Worm (Caenorhabditis elegans) whole organism, L4 larva: ENCODE results near the gene mtrr-1.

ENCODE experiments used
- F37D6.2 ChIP-seq: sonication (generic microtip); optimal IDR thresholded peaks from 2 replicates; lab custom pipeline; 2016; ENCODE audit warnings: mild to moderate bottlenecking, missing genetic modification characterization, missing compliant biosample characterization
- F44E2.7 ChIP-seq: fragments of 200-800 bp; sonication (Bioruptor generic); IDR thresholded peaks from 2 replicates; pipeline ENCODE4 v2.1.2; 2022; ENCODE audit warnings: missing genetic modification characterization, missing compliant biosample characterization
- R02D3.7 ChIP-seq: fragments of 150-350 bp; sonication (generic microtip); optimal IDR thresholded peaks from 3 replicates; lab custom pipeline; 2014; ENCODE audit warnings: missing biosample characterization, missing genetic modification characterization
- Y48G9A.11 ChIP-seq: fragments of 200-800 bp; sonication (Bioruptor generic); IDR thresholded peaks from 2 replicates; pipeline ENCODE4 v1.3.6; 2022; ENCODE audit warnings: missing genetic modification reagents, missing genetic modification characterization, missing compliant biosample characterization
- ZK337.2 ChIP-seq: fragments of 200-800 bp; sonication (Bioruptor generic); IDR thresholded peaks from 2 replicates; pipeline ENCODE4 v1.3.6; 2022; ENCODE audit warnings: missing genetic modification reagents, missing genetic modification characterization, missing compliant biosample characterization
- aha-1 ChIP-seq: fragments of 150-350 bp; peaks from one replicate; lab custom pipeline; 2014; ENCODE audit warnings: missing biosample characterization, missing genetic modification characterization
- ama-1 ChIP-seq: fragments of 150-350 bp; optimal IDR thresholded peaks from 2 replicates; lab custom pipeline; 2014; ENCODE audit warnings: inconsistent platforms, mixed read lengths
- attf-4 ChIP-seq: sonication (generic microtip); optimal IDR thresholded peaks from 3 replicates; lab custom pipeline; 2017; ENCODE audit warnings: missing biosample characterization, missing genetic modification characterization
- ceh-20 ChIP-seq: fragments of 200-800 bp; sonication (Bioruptor generic); IDR thresholded peaks from 2 replicates; pipeline ENCODE4 v1.3.6; 2022; ENCODE audit warnings: missing genetic modification reagents, missing genetic modification characterization, missing compliant biosample characterization
- ceh-62 ChIP-seq: sonication (generic microtip); optimal IDR thresholded peaks from 2 replicates; lab custom pipeline; 2017; ENCODE audit warnings: missing biosample characterization, missing genetic modification characterization
- ceh-82 ChIP-seq: sonication (generic microtip); optimal IDR thresholded peaks from 2 replicates; lab custom pipeline; 2017; ENCODE audit warnings: missing biosample characterization, missing genetic modification characterization
- daf-12 ChIP-seq: fragments of 150-350 bp; optimal IDR thresholded peaks from 2 replicates; lab custom pipeline; 2014; ENCODE audit warnings: missing biosample characterization, missing genetic modification reagents, missing genetic modification characterization
- duxl-1 ChIP-seq: sonication (generic microtip); optimal IDR thresholded peaks from 2 replicates; lab custom pipeline; 2016; ENCODE audit warnings: mild to moderate bottlenecking, missing genetic modification characterization, moderate library complexity, missing compliant biosample characterization; ENCODE audit not compliant: poor library complexity
- egl-43 ChIP-seq: fragments of 200-800 bp; sonication (Bioruptor generic); IDR thresholded peaks from 2 replicates; pipeline ENCODE4 v1.3.6; 2022; ENCODE audit warnings: missing genetic modification reagents, missing genetic modification characterization, missing compliant biosample characterization
- fos-1 ChIP-seq: fragments of 150-350 bp; optimal IDR thresholded peaks from 2 replicates; lab custom pipeline; 2014; ENCODE audit warnings: missing biosample characterization, missing genetic modification characterization
- gei-8 ChIP-seq: fragments of 200-800 bp; sonication (Bioruptor generic); optimal IDR thresholded peaks from 2 replicates; lab custom pipeline; 2018; ENCODE audit warnings: mild to moderate bottlenecking, missing genetic modification characterization, missing compliant biosample characterization
- hif-1 ChIP-seq, 2 experiments: sonication (generic microtip); optimal IDR thresholded peaks; 2 replicates each; lab custom pipeline; 2016 to 2017; ENCODE audit warnings: missing compliant biosample characterization in 2 of 2, missing genetic modification characterization in 2 of 2, missing genetic modification reagents in 2 of 2, missing genotype in 2 of 2, mild to moderate bottlenecking in 1 of 2
- hlh-30 ChIP-seq: sonication (generic microtip); optimal IDR thresholded peaks from 2 replicates; lab custom pipeline; 2017; ENCODE audit warnings: antibody characterized with exemption, mild to moderate bottlenecking, missing genetic modification characterization, missing compliant biosample characterization; ENCODE audit not compliant: insufficient read depth
- jun-1 ChIP-seq: fragments of 150-350 bp; optimal IDR thresholded peaks from 2 replicates; lab custom pipeline; 2014; ENCODE audit warnings: missing biosample characterization, missing genetic modification reagents, missing genetic modification characterization
- lin-1 ChIP-seq: fragments of 200-800 bp; sonication (Bioruptor generic); IDR thresholded peaks from 2 replicates; pipeline ENCODE4 v1.3.6; 2022; ENCODE audit warnings: missing genetic modification reagents, missing genetic modification characterization, missing compliant biosample characterization
- lin-13 ChIP-seq: fragments of 150-350 bp; optimal IDR thresholded peaks from 2 replicates; lab custom pipeline; 2014; ENCODE audit warnings: missing biosample characterization, missing genetic modification reagents, missing genetic modification characterization
- lin-38 ChIP-seq: fragments of 200-800 bp; sonication (Bioruptor generic); IDR thresholded peaks from 2 replicates; pipeline ENCODE4 v1.3.6; 2022; ENCODE audit warnings: missing genetic modification reagents, missing genetic modification characterization, missing compliant biosample characterization
- lsy-2 ChIP-seq, 2 experiments: fragments of 150-350 bp in 1 of 2; sonication (generic microtip) in 1 of 2; optimal IDR thresholded peaks; 2 replicates each; lab custom pipeline; 2014 to 2017; ENCODE audit warnings: missing biosample characterization in 2 of 2, missing genetic modification characterization in 2 of 2
- madf-5 ChIP-seq, 2 experiments: fragments of 200-800 bp; sonication (Bioruptor generic); IDR thresholded peaks; 2 replicates each; pipeline ENCODE4 v1.3.6; 2022; ENCODE audit warnings: missing compliant biosample characterization in 2 of 2, missing genetic modification characterization in 2 of 2
- madf-9 ChIP-seq: fragments of 200-800 bp; sonication (Bioruptor generic); conservative IDR thresholded peaks from 2 replicates; pipeline ENCODE4 v1.3.6; 2022; ENCODE audit warnings: missing genetic modification reagents, missing genetic modification characterization, missing compliant biosample characterization
- mdl-1 ChIP-seq, 2 experiments: fragments of 150-350 bp in 1 of 2; sonication (generic microtip) in 1 of 2; optimal IDR thresholded peaks; 2 replicates each; lab custom pipeline; 2014 to 2017; ENCODE audit warnings: missing biosample characterization in 2 of 2, missing genetic modification characterization in 2 of 2
- mes-2 ChIP-seq: sonication (generic microtip); optimal IDR thresholded peaks from 2 replicates; lab custom pipeline; 2016; ENCODE audit warnings: missing genotype, mild to moderate bottlenecking, missing genetic modification characterization, missing compliant biosample characterization; ENCODE audit not compliant: poor library complexity, severe bottlenecking
- mxl-3 ChIP-seq: fragments of 200-800 bp; sonication (Bioruptor generic); optimal IDR thresholded peaks from 2 replicates; lab custom pipeline; 2018; ENCODE audit warnings: mild to moderate bottlenecking, missing genetic modification characterization, missing compliant biosample characterization
- nhr-10 ChIP-seq: fragments of 150-350 bp; optimal IDR thresholded peaks from 2 replicates; lab custom pipeline; 2014; ENCODE audit warnings: missing biosample characterization, missing genetic modification characterization
- nhr-111 ChIP-seq: fragments of 200-800 bp; sonication (Bioruptor generic); optimal IDR thresholded peaks from 2 replicates; lab custom pipeline; 2018; ENCODE audit warnings: mild to moderate bottlenecking, missing genetic modification characterization, missing compliant biosample characterization
- nhr-237 ChIP-seq: sonication (generic microtip); optimal IDR thresholded peaks from 2 replicates; lab custom pipeline; 2017; ENCODE audit warnings: missing biosample characterization, missing genetic modification characterization
- nhr-28 ChIP-seq: fragments of 150-350 bp; optimal IDR thresholded peaks from 2 replicates; lab custom pipeline; 2014; ENCODE audit warnings: missing biosample characterization, missing genetic modification characterization
- nhr-42 ChIP-seq: fragments of 200-800 bp; sonication (Bioruptor generic); IDR thresholded peaks from 2 replicates; pipeline ENCODE4 v1.3.6; 2022; ENCODE audit warnings: missing genetic modification characterization, missing compliant biosample characterization
- nhr-6 ChIP-seq: fragments of 150-350 bp; optimal IDR thresholded peaks from 2 replicates; lab custom pipeline; 2014; ENCODE audit warnings: missing biosample characterization, missing genetic modification characterization
- nhr-77 ChIP-seq: fragments of 150-350 bp; optimal IDR thresholded peaks from 2 replicates; lab custom pipeline; 2014; ENCODE audit warnings: missing biosample characterization, missing genetic modification characterization
- pha-4 ChIP-seq, 2 experiments: fragments of 150-350 bp in 1 of 2; fragments of 200-800 bp in 1 of 2; sonication (Bioruptor generic) in 1 of 2; IDR thresholded peaks in 1 of 2; optimal IDR thresholded peaks in 1 of 2; 2 replicates each; pipeline versions ENCODE4 v1.3.6 to Lab custom; 2014 to 2022; ENCODE audit warnings: missing genetic modification characterization in 2 of 2, missing genetic modification reagents in 2 of 2, missing biosample characterization in 1 of 2, missing compliant biosample characterization in 1 of 2
- pqm-1 ChIP-seq: sonication (generic microtip); optimal IDR thresholded peaks from 2 replicates; lab custom pipeline; 2017; ENCODE audit warnings: missing biosample characterization, missing genetic modification characterization
- rbr-2 ChIP-seq: sonication (generic microtip); optimal IDR thresholded peaks from 2 replicates; lab custom pipeline; 2016; ENCODE audit warnings: missing genotype, missing genetic modification characterization, missing compliant biosample characterization
- sdz-12 ChIP-seq: fragments of 200-800 bp; sonication (Bioruptor generic); optimal IDR thresholded peaks from 2 replicates; lab custom pipeline; 2018; ENCODE audit warnings: mild to moderate bottlenecking, missing genetic modification characterization, missing compliant biosample characterization
- set-16 ChIP-seq: fragments of 200-800 bp; sonication (Bioruptor generic); IDR thresholded peaks from 2 replicates; pipeline ENCODE4 v1.3.6; 2022; ENCODE audit warnings: missing genetic modification reagents, missing genetic modification characterization, missing compliant biosample characterization
- skn-1 ChIP-seq: fragments of 150-350 bp; optimal IDR thresholded peaks from 2 replicates; lab custom pipeline; 2014; ENCODE audit warnings: missing biosample characterization, missing genetic modification characterization
- snpc-1.2 ChIP-seq: fragments of 200-800 bp; sonication (Bioruptor generic); IDR thresholded peaks from 2 replicates; pipeline ENCODE4 v1.3.6; 2022; ENCODE audit warnings: missing genetic modification reagents, missing genetic modification characterization, missing compliant biosample characterization
- spr-3 ChIP-seq: fragments of 200-800 bp; sonication (Bioruptor generic); optimal IDR thresholded peaks from 2 replicates; lab custom pipeline; 2018; ENCODE audit warnings: mild to moderate bottlenecking, missing genetic modification characterization, missing compliant biosample characterization
- tra-1 ChIP-seq: fragments of 200-800 bp; sonication (Bioruptor generic); IDR thresholded peaks from 2 replicates; pipeline ENCODE4 v1.3.6; 2022; ENCODE audit warnings: missing genetic modification reagents, missing genetic modification characterization, missing compliant biosample characterization
- unc-39 ChIP-seq: sonication (generic microtip); optimal IDR thresholded peaks from 2 replicates; lab custom pipeline; 2017; ENCODE audit warnings: missing biosample characterization, missing genetic modification characterization
- unc-62 ChIP-seq, 3 experiments: fragments of 150-350 bp in 1 of 3; sonication (generic microtip); optimal IDR thresholded peaks in 2 of 3; peaks in 1 of 3; 1 replicate in 1 of 3; 2 replicates in 2 of 3; lab custom pipeline; 2014 to 2017; ENCODE audit warnings: missing biosample characterization in 3 of 3, missing genetic modification characterization in 3 of 3, missing genetic modification reagents in 3 of 3, missing genotype in 1 of 3
- vab-7 ChIP-seq: fragments of 200-800 bp; sonication (Bioruptor generic); IDR thresholded peaks from 2 replicates; pipeline ENCODE4 v1.3.6; 2022; ENCODE audit warnings: missing genetic modification reagents, missing genetic modification characterization, missing compliant biosample characterization
- zfp-2 ChIP-seq: sonication (generic microtip); optimal IDR thresholded peaks from 2 replicates; lab custom pipeline; 2016; ENCODE audit warnings: mild to moderate bottlenecking, missing genetic modification characterization, missing compliant biosample characterization
- zfp-3 ChIP-seq: fragments of 200-800 bp; sonication (Bioruptor generic); conservative IDR thresholded peaks from 2 replicates; pipeline ENCODE4 v1.3.6; 2022; ENCODE audit warnings: missing genetic modification reagents, missing genetic modification characterization, missing compliant biosample characterization
- zip-2 ChIP-seq: fragments of 150-350 bp; optimal IDR thresholded peaks from 2 replicates; lab custom pipeline; 2014; ENCODE audit warnings: missing biosample characterization, missing genetic modification characterization

Gene mtrr-1

DNA sequence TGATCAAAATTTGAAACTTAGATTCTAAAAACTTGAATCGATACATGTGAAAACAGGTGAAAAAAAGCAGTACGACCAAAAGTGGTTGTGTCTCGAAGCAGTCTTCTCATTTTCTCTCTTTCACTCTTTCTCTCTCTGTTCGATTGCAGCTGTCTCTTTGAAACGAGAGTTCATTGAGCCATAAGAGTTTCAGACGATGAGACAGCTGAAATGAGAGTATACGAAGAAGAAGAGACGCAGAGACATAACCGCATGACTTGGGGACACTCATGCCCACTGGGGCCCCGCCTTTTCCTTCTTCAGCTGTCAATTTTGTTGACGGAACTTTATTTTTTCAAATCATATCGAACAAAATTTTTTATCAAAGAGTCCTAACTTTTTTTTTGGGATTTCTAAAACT is 11.8 kb upstream of the mtrr-1 start (continued):
- TF ChIP-seq Y48G9A.11 (GFP tag; lab: Robert Waterston, UW), result no peak
- peak; percentile 29 for TF ChIP-seq F37D6.2 (tag; lab: Kevin White, UChicago)
- no peak for TF ChIP-seq nhr-111 (GFP tag; lab: Kevin White, UChicago)
- no peak for TF ChIP-seq zip-2
- peak; percentile 80 for TF ChIP-seq nhr-28
- TF ChIP-seq nhr-77 (tag; lab: Kevin White, UChicago), result peak; percentile 67
- TF ChIP-seq rbr-2 (tag; lab: Kevin White, UChicago), result peak; percentile 77
- peak; percentile 2 for TF ChIP-seq pqm-1
- peak; percentile 67 to 86 for TF ChIP-seq lsy-2 (tag; optimal IDR thresholded peaks at IDR 0.05; lab: Kevin White, UChicago)
- TF ChIP-seq snpc-1.2 (GFP tag; lab: Robert Waterston, UW), result 0 out of 2 replicates have a peak, but pooled peaks have one; percentile 42
- TF ChIP-seq ama-1, result peak; percentile 30
- TF ChIP-seq madf-5 (GFP tag; IDR thresholded peaks at IDR 0.05; lab: Robert Waterston, UW), result no peak
- TF ChIP-seq attf-4, result no peak
- no peak for TF ChIP-seq sdz-12 (GFP tag; lab: Kevin White, UChicago)
- peak; percentile 53; the same call in 1 of the 2 replicates for TF ChIP-seq zfp-3 (GFP tag; lab: Robert Waterston, UW)
- TF ChIP-seq lin-38 (GFP tag; lab: Robert Waterston, UW), result peak; percentile 44; the same call in 1 of the 2 replicates
- peak; percentile 30 for TF ChIP-seq spr-3 (GFP tag; lab: Kevin White, UChicago)
- TF ChIP-seq nhr-237 (tag; lab: Kevin White, UChicago), result no peak
- peak; percentile 19 for TF ChIP-seq lin-13 (GFP tag; lab: Kevin White, UChicago)
- TF ChIP-seq madf-9, result 0 out of 2 replicates have a peak, but pooled peaks have one; percentile 38
- no peak for TF ChIP-seq zfp-2 (tag; lab: Kevin White, UChicago)
- 0 out of 2 replicates have a peak, but pooled peaks have one; percentile 65 for TF ChIP-seq egl-43 (GFP tag; lab: Robert Waterston, UW)
- peak; percentile 53 for TF ChIP-seq jun-1 (tag; lab: Kevin White, UChicago)
- TF ChIP-seq vab-7 (GFP tag; lab: Robert Waterston, UW), result no peak
- TF ChIP-seq mxl-3, result peak; percentile 74
- peak; percentile 82 for TF ChIP-seq mes-2 (tag; lab: Kevin White, UChicago)
- no peak for TF ChIP-seq skn-1 (tag; lab: Kevin White, UChicago)
- TF ChIP-seq ceh-82 (tag; lab: Kevin White, UChicago), result no peak
- no peak for TF ChIP-seq daf-12
- TF ChIP-seq lin-1 (GFP tag; lab: Robert Waterston, UW), result peak; percentile 83
- TF ChIP-seq unc-39 (tag; lab: Kevin White, UChicago), result no peak
- peak; percentile 50 to 91 for TF ChIP-seq mdl-1 (tag; optimal IDR thresholded peaks at IDR 0.05; lab: Kevin White, UChicago)
- no peak for TF ChIP-seq nhr-10
- TF ChIP-seq ceh-20 (GFP tag; lab: Robert Waterston, UW), result peak; percentile 85; the same call in 1 of the 2 replicates
- TF ChIP-seq hlh-30 (tag; lab: Kevin White, UChicago), result peak; percentile 99
- no peak for TF ChIP-seq fos-1
- TF ChIP-seq duxl-1 (tag; lab: Kevin White, UChicago), result no peak
- TF ChIP-seq pha-4 (GFP tag; IDR thresholded peaks at IDR 0.05; lab: Robert Waterston, UW), result peak; percentile 72
- TF ChIP-seq pha-4 (tag; optimal IDR thresholded peaks at IDR 0.05; lab: Kevin White, UChicago), result peak; percentile 55
- TF ChIP-seq ceh-62 (tag; lab: Kevin White, UChicago), result no peak
- no peak for TF ChIP-seq R02D3.7 (tag; lab: Kevin White, UChicago)
- TF ChIP-seq ZK337.2 (GFP tag; lab: Robert Waterston, UW), result no peak
- TF ChIP-seq unc-62 (GFP tag; optimal IDR thresholded peaks at IDR 0.05 in 1 of 2; lab: Kevin White, UChicago), result peak in 1 of 2 experiments; percentile 99
- TF ChIP-seq unc-62 (tag; optimal IDR thresholded peaks at IDR 0.05; lab: Kevin White, UChicago), result no peak
- peak in 1 of 2 experiments; percentile 71 for TF ChIP-seq hif-1 (tag; optimal IDR thresholded peaks at IDR 0.05; lab: Kevin White, UChicago)
- no peak for TF ChIP-seq F44E2.7 (GFP tag; lab: Robert Waterston, UW)
- peak; percentile 95 for TF ChIP-seq nhr-6 (tag; lab: Kevin White, UChicago)
- TF ChIP-seq aha-1, result peak; percentile 78
- peak; percentile 84 for TF ChIP-seq tra-1 (GFP tag; lab: Robert Waterston, UW)
- 0 out of 2 replicates have a peak, but pooled peaks have one; percentile 25 for TF ChIP-seq set-16
- TF ChIP-seq gei-8, result peak; percentile 49
- peak; percentile 72; the same call in 1 of the 2 replicates for TF ChIP-seq nhr-42 (GFP tag; lab: Robert Waterston, UW)
